Worm (Caenorhabditis elegans) whole organism, mixed stage, embryonic: ENCODE results near the gene lec-1.

Source experiments
- cnd-1 ChIP-seq: fragments of 200-800 bp; sonication (Bioruptor generic); optimal IDR thresholded peaks from 2 replicates; lab custom pipeline; 2018; ENCODE audit warnings: mild to moderate bottlenecking, missing genetic modification characterization, missing compliant biosample characterization
- lin-13 ChIP-seq: fragments of 150-350 bp; optimal IDR thresholded peaks from 2 replicates; lab custom pipeline; 2014; ENCODE audit warnings: missing biosample characterization, missing genetic modification characterization
- lsy-2 ChIP-seq: fragments of 150-350 bp; optimal IDR thresholded peaks from 2 replicates; lab custom pipeline; 2014; ENCODE audit warnings: missing biosample characterization, missing genetic modification characterization
- mep-1 ChIP-seq: fragments of 150-350 bp; optimal IDR thresholded peaks from 2 replicates; lab custom pipeline; 2017; ENCODE audit warnings: missing biosample characterization, missing genetic modification reagents, missing genetic modification characterization, inconsistent platforms
- nhr-12 ChIP-seq: fragments of 150-350 bp; optimal IDR thresholded peaks from 2 replicates; lab custom pipeline; 2014; ENCODE audit warnings: missing biosample characterization, missing genetic modification characterization
- nhr-237 ChIP-seq: fragments of 150-350 bp; optimal IDR thresholded peaks from 2 replicates; lab custom pipeline; 2014; ENCODE audit warnings: missing biosample characterization, missing genetic modification characterization
- nhr-76 ChIP-seq: sonication (generic microtip); optimal IDR thresholded peaks from 2 replicates; lab custom pipeline; 2017; ENCODE audit warnings: missing biosample characterization, missing genetic modification characterization
- sptf-1 ChIP-seq: sonication (generic microtip); optimal IDR thresholded peaks from 2 replicates; lab custom pipeline; 2017; ENCODE audit warnings: mild to moderate bottlenecking, missing genetic modification characterization, moderate library complexity, missing compliant biosample characterization
- unc-39 ChIP-seq: fragments of 150-350 bp; optimal IDR thresholded peaks from 2 replicates; lab custom pipeline; 2014; ENCODE audit warnings: missing biosample characterization, missing genetic modification characterization

DNA sequence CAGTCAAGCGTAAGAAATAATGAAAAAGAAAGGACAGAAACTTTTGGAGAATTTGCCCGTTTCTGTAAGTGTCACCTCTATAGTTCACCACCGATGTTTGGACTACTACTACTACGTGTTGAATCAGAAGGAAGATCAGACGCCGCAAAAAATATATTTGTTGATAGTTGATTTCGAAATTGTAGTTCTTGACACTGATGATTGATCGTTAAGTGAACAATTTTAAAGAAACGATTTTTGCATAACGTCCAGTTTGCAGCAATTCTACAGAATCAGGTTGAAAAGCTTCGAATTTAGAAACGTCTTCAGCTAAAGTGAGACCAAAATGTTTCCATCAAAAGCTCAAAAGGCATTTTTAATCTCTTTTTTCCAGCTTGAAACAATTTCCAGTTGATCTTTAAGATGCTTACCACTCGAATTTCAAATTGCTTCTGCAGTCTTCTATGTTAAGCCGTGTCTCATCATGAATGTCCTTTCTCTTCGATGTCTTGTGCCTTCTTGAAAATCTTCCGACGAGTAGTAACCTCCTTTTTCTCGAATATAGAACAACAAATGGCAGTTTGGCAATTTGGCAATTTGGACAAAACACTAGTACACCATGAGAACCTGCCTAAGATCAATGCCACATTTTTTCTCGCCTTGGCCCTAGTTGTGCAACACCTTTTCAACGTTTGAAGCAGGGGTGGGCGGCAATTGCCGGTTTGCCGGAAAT, 513 bp downstream of the lec-1 start:
- TF ChIP-seq lin-13 (tag; lab: Kevin White, UChicago) (no peak), nhr-12 (no peak), nhr-237 (tag; lab: Kevin White, UChicago) (no peak), lsy-2 (no peak), unc-39 (tag; lab: Kevin White, UChicago) (no peak), nhr-76 (tag; lab: Kevin White, UChicago) (no peak), cnd-1 (no peak), mep-1 (no peak), sptf-1 (tag; lab: Kevin White, UChicago) (no peak)
